Worm (Caenorhabditis elegans): ENCODE measurements around the gene K08E7.8.

The K08E7.8 gene

DNA sequence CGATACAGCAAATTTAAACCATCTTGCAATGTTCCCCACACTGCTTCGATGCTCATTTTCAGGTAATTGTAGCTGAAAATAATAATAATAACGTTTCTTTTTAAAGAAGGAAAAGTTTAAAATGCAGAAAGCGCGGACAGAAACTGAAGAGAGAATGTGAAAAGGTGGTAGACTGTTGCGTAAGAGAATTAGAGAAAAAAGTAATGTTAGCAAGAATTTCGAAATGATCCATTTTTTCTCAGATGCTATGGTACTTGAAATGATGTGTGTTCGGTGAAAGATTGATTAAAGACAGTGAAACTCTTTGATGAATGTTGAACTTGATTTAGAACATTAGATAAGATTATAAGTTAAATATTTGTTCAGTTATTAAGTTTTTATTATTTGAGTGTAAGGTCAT lies 4.5 kb upstream of the K08E7.8 start, which contains the start of gene cul-6:
Gene cul-6 (minus strand): TSS at position 79 of the 400 bp plus-strand sequence.
- TF ChIP-seq flt-1 (GFP tag; IDR thresholded peaks at IDR 0.05): no peak
- no peak for TF ChIP-seq sea-1 (GFP tag; conservative IDR thresholded peaks at IDR 0.05)
- no peak for TF ChIP-seq scrt-1 (GFP tag; IDR thresholded peaks at IDR 0.05)
- TF ChIP-seq hmg-4 (GFP tag; optimal IDR thresholded peaks at IDR 0.05): no peak
- TF ChIP-seq ets-7 (tag; optimal IDR thresholded peaks at IDR 0.05): no peak
- TF ChIP-seq ceh-13 (GFP tag; optimal IDR thresholded peaks at IDR 0.05): no peak
- no peak for TF ChIP-seq hnd-1 (tag; optimal IDR thresholded peaks at IDR 0.05)
- no peak for TF ChIP-seq ceh-36 (tag; optimal IDR thresholded peaks at IDR 0.05)
- TF ChIP-seq aly-1 (tag; optimal IDR thresholded peaks at IDR 0.05): no peak
- no peak for TF ChIP-seq pes-1 (GFP tag; IDR thresholded peaks at IDR 0.05)
- TF ChIP-seq tra-4 (tag; optimal IDR thresholded peaks at IDR 0.05): no peak
- TF ChIP-seq B0310.2 (tag; optimal IDR thresholded peaks at IDR 0.05): no peak
- no peak for TF ChIP-seq ama-1 (optimal IDR thresholded peaks at IDR 0.05)
- TF ChIP-seq F13C5.2 (tag; optimal IDR thresholded peaks at IDR 0.05): no peak
- TF ChIP-seq hmbx-1 (tag; optimal IDR thresholded peaks at IDR 0.05): no peak
- no peak for TF ChIP-seq tbx-11 (GFP tag; IDR thresholded peaks at IDR 0.05)
- TF ChIP-seq tbx-37 (GFP tag; conservative IDR thresholded peaks at IDR 0.05): no peak

DNA sequence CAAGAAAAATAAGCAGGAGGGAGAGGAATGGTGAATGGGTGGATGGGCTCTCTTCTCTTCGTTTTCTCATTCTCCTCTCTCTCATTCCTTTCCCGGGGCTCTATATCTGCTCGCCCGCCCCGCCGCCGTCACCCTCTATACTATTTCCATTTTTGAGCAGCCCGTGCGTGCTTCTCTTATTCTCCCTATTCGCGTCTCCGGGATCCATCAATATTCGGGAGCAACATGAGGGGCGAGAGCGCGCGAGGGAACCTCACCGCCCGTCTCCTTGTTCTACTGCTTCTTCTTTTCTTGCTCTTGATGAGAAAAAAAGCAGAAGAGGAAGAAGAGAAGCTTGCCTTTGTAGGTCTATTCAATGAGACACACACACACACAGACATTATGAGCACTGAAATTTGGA lies 1.7 kb downstream of the K08E7.8 start:
- TF ChIP-seq hmg-4 (GFP tag; optimal IDR thresholded peaks at IDR 0.05) (no peak), flt-1 (GFP tag; IDR thresholded peaks at IDR 0.05) (no peak), pes-1 (GFP tag; IDR thresholded peaks at IDR 0.05) (no peak), hmbx-1 (tag; optimal IDR thresholded peaks at IDR 0.05) (no peak), aly-1 (tag; optimal IDR thresholded peaks at IDR 0.05) (no peak), ceh-13 (GFP tag; optimal IDR thresholded peaks at IDR 0.05) (no peak)

DNA sequence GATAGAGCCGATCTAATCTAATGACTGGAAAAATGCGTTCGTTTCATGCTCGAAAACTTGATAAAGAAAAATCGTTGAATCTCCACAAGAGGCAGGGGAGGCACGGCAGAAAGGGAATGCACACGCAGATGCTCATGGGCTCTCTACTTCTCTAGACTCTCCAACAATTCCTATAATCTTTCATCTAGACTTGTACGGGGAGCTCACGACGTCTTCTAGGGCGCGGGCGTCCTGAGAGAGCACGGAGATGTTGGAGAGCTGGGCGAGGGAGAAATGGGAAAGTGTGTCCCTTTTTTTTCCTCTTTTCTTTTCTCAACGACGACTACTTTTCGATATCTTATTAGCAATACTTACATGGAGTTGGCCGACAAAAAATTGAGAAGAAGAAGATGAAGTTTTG lies 2.7 kb downstream of the K08E7.8 start:
- TF ChIP-seq aly-1 (tag; optimal IDR thresholded peaks at IDR 0.05): no peak
- TF ChIP-seq ets-7 (tag; optimal IDR thresholded peaks at IDR 0.05): no peak
- TF ChIP-seq tbx-11 (GFP tag; IDR thresholded peaks at IDR 0.05): no peak
- no peak for TF ChIP-seq pes-1 (GFP tag; IDR thresholded peaks at IDR 0.05)
- TF ChIP-seq tbx-37 (GFP tag; conservative IDR thresholded peaks at IDR 0.05): no peak
- no peak for TF ChIP-seq sea-1 (GFP tag; conservative IDR thresholded peaks at IDR 0.05)
- TF ChIP-seq scrt-1 (GFP tag; IDR thresholded peaks at IDR 0.05): no peak
- TF ChIP-seq hmg-4 (GFP tag; optimal IDR thresholded peaks at IDR 0.05): no peak

DNA sequence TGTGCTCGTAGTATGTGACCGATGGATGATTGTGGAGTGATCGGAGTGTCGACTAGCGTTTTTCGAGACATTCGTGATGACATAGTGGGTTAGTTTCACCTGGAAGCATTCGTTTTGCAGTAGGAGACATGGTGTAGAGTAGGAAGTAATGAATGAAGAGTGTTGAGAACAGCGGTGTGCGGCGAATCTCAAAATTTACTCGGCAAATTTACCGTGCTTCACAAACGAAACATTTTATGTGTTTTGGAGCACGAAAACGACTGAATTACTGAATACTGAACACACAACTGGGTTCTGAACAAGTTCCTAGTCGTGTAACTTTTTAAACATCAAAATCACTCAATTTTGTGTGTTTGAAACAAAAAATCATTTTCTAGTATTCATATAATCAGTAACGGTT lies 4.8 kb downstream of the K08E7.8 start, which contains the start of gene K08E7.6:
Gene K08E7.6 (minus strand): TSS at position 101 of the 400 bp plus-strand sequence.
- TF ChIP-seq ama-1 (optimal IDR thresholded peaks at IDR 0.05) (no peak), aly-1 (tag; optimal IDR thresholded peaks at IDR 0.05) (no peak), tra-4 (tag; optimal IDR thresholded peaks at IDR 0.05) (no peak), ceh-36 (tag; optimal IDR thresholded peaks at IDR 0.05) (no peak), scrt-1 (GFP tag; IDR thresholded peaks at IDR 0.05) (no peak), hmg-4 (GFP tag; optimal IDR thresholded peaks at IDR 0.05) (no peak), hmbx-1 (tag; optimal IDR thresholded peaks at IDR 0.05) (no peak), flt-1 (GFP tag; IDR thresholded peaks at IDR 0.05) (no peak), ceh-13 (GFP tag; optimal IDR thresholded peaks at IDR 0.05) (no peak)

DNA sequence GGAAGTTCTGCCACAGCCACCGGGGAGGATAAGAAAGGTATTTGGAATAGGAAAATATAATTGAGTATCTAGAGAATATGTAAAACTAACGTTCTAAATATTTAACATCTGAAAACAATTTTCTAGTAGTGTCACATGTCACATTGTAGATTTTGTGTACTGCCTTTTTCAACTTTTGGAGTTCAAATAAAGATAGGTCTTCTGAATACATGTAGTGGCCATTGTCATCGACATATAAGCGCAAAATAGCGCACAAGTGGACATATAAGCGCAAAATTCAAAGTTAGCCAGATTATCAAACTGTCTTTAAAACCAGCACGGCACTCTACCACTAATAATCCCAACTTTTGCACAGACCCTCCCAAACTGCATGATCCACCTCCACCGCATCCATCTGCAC lies 11.6 kb downstream of the K08E7.8 start:
- no peak for TF ChIP-seq aly-1 (tag; optimal IDR thresholded peaks at IDR 0.05)
- no peak for TF ChIP-seq scrt-1 (GFP tag; IDR thresholded peaks at IDR 0.05)
- TF ChIP-seq B0310.2 (tag; optimal IDR thresholded peaks at IDR 0.05): no peak
- TF ChIP-seq hnd-1 (tag; optimal IDR thresholded peaks at IDR 0.05): no peak
- TF ChIP-seq flt-1 (GFP tag; IDR thresholded peaks at IDR 0.05): no peak
- no peak for TF ChIP-seq tbx-37 (GFP tag; conservative IDR thresholded peaks at IDR 0.05)
- no peak for TF ChIP-seq ets-7 (tag; optimal IDR thresholded peaks at IDR 0.05)

DNA sequence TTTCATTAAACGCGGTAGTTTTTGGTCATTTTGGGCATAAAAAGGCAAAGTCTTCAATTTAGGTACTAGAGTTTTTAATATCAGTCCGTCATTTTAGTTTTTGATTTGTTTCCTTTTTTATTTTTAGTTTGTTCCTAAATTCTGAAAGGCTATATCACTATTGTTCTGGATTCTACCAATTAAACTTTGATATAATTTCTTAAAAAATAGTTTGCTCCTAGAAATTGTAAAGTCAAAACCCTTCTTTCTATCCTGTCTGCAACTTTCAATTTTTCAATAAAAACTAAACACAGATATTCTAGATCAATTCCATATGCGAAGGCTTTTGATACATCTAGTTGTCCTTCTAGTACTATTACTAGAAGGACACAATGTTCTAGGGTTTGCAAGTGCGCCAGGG lies 12.8 kb downstream of the K08E7.8 start, which contains the start of gene K08E7.5:
Gene K08E7.5 (plus strand): TSS at position 301 of the 400 bp plus-strand sequence.
- TF ChIP-seq aly-1 (tag; optimal IDR thresholded peaks at IDR 0.05) (no peak), pes-1 (GFP tag; IDR thresholded peaks at IDR 0.05) (no peak), ama-1 (optimal IDR thresholded peaks at IDR 0.05) (no peak), tbx-37 (GFP tag; conservative IDR thresholded peaks at IDR 0.05) (no peak), ets-7 (tag; optimal IDR thresholded peaks at IDR 0.05) (no peak), hmg-4 (GFP tag; optimal IDR thresholded peaks at IDR 0.05) (no peak), B0310.2 (tag; optimal IDR thresholded peaks at IDR 0.05) (no peak), tra-4 (tag; optimal IDR thresholded peaks at IDR 0.05) (no peak), hnd-1 (tag; optimal IDR thresholded peaks at IDR 0.05) (no peak), ceh-13 (GFP tag; optimal IDR thresholded peaks at IDR 0.05) (no peak), ceh-36 (tag; optimal IDR thresholded peaks at IDR 0.05) (no peak), scrt-1 (GFP tag; IDR thresholded peaks at IDR 0.05) (no peak), sea-1 (GFP tag; conservative IDR thresholded peaks at IDR 0.05) (no peak), tbx-11 (GFP tag; IDR thresholded peaks at IDR 0.05) (no peak), flt-1 (GFP tag; IDR thresholded peaks at IDR 0.05) (no peak)

DNA sequence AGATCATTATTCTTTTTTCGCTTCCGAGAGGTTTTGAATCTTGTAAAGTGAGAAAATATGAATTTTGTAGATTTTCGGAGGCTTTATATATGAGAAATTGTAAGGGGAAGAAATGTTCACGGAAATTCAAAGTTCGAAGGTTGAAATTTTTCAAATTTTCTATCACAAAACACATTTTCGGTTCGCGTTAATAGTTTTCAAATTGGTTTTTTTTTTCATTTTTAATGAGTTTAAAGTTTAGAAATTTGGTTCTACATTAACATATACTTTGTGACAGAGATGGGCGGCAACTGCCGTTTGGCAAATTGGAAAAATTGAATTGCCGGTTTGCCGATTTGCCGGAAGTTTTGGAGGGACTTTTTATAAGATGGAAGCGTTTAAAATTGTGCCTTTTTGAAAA lies 14.8 kb downstream of the K08E7.8 start, which contains the start of gene K08E7.4:
Gene K08E7.4 (minus strand): TSS at position 101 of the 400 bp plus-strand sequence.
- TF ChIP-seq flt-1 (GFP tag; IDR thresholded peaks at IDR 0.05) (no peak), ceh-13 (GFP tag; optimal IDR thresholded peaks at IDR 0.05) (no peak)

DNA sequence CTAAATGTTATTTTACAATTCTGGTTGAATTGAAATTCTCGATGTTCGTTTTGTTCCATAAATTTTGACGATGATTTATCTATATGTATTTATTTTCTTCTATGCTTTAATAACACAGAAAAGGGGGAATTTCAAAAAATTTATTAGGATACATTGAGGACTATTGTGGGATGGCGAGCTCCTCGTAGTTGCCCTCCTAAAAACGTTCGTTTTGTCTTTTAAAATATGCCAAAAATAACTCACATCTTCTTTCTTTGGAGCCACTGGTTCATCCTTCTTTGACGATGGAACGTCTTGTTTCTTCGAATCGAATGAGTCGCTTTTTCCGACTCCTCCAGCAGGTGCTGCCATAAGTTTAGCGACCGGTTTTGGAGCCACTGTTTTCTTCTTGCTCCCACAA lies 15.3 kb downstream of the K08E7.8 start:
- no peak for TF ChIP-seq tra-4 (tag; optimal IDR thresholded peaks at IDR 0.05)
- TF ChIP-seq tbx-11 (GFP tag; IDR thresholded peaks at IDR 0.05): no peak
- TF ChIP-seq hmbx-1 (tag; optimal IDR thresholded peaks at IDR 0.05): no peak
- no peak for TF ChIP-seq aly-1 (tag; optimal IDR thresholded peaks at IDR 0.05)
- no peak for TF ChIP-seq flt-1 (GFP tag; IDR thresholded peaks at IDR 0.05)
- TF ChIP-seq B0310.2 (tag; optimal IDR thresholded peaks at IDR 0.05): no peak
- TF ChIP-seq scrt-1 (GFP tag; IDR thresholded peaks at IDR 0.05): no peak
- no peak for TF ChIP-seq ets-7 (tag; optimal IDR thresholded peaks at IDR 0.05)
- TF ChIP-seq ceh-13 (GFP tag; optimal IDR thresholded peaks at IDR 0.05): no peak
- TF ChIP-seq ceh-36 (tag; optimal IDR thresholded peaks at IDR 0.05): no peak

Data from whole organism, early embryonic.